Worm (Caenorhabditis elegans): ENCODE measurements around the gene F31B12.4.

The F31B12.4 gene

DNA sequence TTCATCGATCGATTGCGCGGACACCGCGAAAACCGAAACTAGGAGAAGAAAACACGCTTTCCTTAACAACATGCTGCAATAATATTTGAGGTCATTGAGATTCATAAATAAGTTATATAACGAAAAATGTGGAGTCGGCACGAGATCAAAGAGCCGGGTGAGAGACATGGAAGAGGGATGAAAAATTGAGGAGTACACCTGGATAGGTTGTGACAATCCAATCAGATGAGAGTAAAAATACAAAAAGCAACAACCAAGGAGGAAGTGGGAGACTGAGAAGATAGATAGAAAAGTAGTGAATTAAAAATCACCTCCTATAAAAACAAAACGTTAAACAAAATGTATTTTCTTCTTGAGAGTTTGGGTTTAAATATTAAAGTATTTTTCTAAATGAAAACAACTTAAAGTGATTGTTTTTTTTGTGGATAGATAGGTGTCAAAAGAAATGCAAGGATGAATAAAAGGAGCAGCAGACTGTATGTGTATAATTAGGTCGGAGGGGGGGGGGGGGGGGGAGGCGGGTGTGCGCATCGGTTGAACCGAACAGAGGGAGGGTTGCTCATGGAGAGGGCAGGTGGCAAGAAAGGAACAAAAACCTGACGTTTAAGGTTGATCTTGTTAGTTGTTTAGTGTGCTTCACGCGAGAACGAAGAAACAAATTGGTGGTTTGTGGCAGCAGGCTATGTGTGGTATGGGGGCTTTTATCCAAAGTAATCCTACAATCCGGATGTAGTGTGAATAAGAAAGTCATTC is 40.2 kb downstream of the F31B12.4 start, which contains the start of gene C05A9.2:
Gene C05A9.2, minus strand, starts transcription at position 73 of the 753 bp plus-strand sequence.
- TF ChIP-seq klf-2 (GFP tag; conservative IDR thresholded peaks at IDR 0.05) (no peak), ztf-23 (GFP tag; IDR thresholded peaks at IDR 0.05) (0 out of 2 replicates have a peak, but pooled peaks have one; percentile 18)

- TF ChIP-seq flt-1 (GFP tag; IDR thresholded peaks at IDR 0.05) (no peak), tab-1 (GFP tag; IDR thresholded peaks at IDR 0.05) (no peak), klf-2 (GFP tag; conservative IDR thresholded peaks at IDR 0.05) (no peak), ztf-23 (GFP tag; IDR thresholded peaks at IDR 0.05) (no peak), ztf-29 (GFP tag; IDR thresholded peaks at IDR 0.05) (no peak), ref-1 (GFP tag; conservative IDR thresholded peaks at IDR 0.05) (no peak), med-1 (GFP tag; optimal IDR thresholded peaks at IDR 0.05; ENCODE audit: insufficient read depth) (no peak), T22C8.4 (GFP tag; IDR thresholded peaks at IDR 0.05) (no peak), cog-1 (tag; optimal IDR thresholded peaks at IDR 0.05) (no peak)
Measured at ce11 chrX:10846898-10847297, 42.4 kb downstream of the F31B12.4 start.

DNA sequence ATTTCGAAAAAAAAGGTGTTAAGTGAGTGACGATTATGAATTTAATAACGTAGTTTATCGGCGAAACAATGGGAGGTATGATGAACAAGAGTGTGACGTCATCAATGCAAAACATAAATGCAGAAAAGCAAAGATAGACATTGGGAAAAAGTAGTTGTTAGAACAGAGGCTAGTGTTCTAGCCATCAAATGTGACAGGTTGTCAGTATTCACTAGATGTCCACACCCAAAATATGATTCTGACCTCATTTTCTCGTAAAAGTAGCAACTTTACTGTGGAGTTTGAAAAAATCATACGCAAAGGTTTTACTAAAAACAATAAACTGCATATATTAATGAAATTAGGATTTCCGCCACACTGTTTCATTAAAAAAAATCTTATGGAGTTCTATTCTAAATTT is 46.7 kb downstream of the F31B12.4 start:
- TF ChIP-seq tab-1 (GFP tag; IDR thresholded peaks at IDR 0.05): no peak
- no peak for TF ChIP-seq klf-2 (GFP tag; conservative IDR thresholded peaks at IDR 0.05)
- TF ChIP-seq cog-1 (tag; optimal IDR thresholded peaks at IDR 0.05): no peak
- no peak for TF ChIP-seq flt-1 (GFP tag; IDR thresholded peaks at IDR 0.05)
- TF ChIP-seq T22C8.4 (GFP tag; IDR thresholded peaks at IDR 0.05): no peak
- TF ChIP-seq ref-1 (GFP tag; conservative IDR thresholded peaks at IDR 0.05): no peak
- no peak for TF ChIP-seq med-1 (GFP tag; optimal IDR thresholded peaks at IDR 0.05; ENCODE audit: insufficient read depth)
- no peak for TF ChIP-seq ztf-29 (GFP tag; IDR thresholded peaks at IDR 0.05)
- no peak for TF ChIP-seq ztf-23 (GFP tag; IDR thresholded peaks at IDR 0.05)

DNA sequence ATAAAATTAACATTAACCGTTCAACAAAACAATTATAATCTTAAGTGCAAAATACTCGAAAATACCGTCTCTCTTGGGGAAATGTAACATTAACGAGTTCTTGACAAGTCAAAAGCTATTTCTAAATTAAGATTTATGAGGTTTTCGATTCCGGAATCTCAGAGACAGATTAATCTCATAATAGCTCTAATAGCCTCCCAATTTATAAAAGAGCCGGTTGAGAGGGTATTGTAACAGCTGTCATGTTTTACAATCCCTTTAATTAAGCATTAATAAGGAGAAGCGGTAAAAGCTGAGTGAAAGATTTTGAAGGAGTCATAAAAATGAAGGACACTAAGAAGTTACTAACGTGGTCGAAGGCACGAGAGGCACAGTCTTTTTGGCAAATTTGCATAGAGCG is 47.2 kb downstream of the F31B12.4 start:
- TF ChIP-seq tab-1 (GFP tag; IDR thresholded peaks at IDR 0.05) (no peak), cog-1 (tag; optimal IDR thresholded peaks at IDR 0.05) (no peak), med-1 (GFP tag; optimal IDR thresholded peaks at IDR 0.05; ENCODE audit: insufficient read depth) (no peak), klf-2 (GFP tag; conservative IDR thresholded peaks at IDR 0.05) (no peak)

DNA sequence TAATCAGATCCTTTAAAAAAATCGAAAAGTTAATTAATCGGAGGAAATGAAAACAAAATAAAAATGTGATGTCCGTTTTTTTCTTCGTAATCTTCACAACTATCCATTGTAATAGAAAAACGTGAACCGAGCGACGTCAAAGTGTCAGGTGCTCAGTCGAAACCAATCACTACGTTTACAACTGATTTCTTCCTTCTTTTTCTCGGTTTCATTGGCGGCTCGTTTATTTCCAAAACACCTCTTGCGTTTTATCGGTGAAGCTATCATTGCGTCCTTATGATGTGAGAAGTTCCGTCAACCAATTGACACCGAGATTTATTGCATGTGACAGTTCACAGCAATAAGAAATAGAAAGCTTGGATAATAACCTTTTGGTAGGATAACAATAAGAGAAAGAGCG is 48.7 kb downstream of the F31B12.4 start:
- TF ChIP-seq cog-1 (tag; optimal IDR thresholded peaks at IDR 0.05) (no peak), klf-2 (GFP tag; conservative IDR thresholded peaks at IDR 0.05) (no peak), ztf-29 (GFP tag; IDR thresholded peaks at IDR 0.05) (no peak), ref-1 (GFP tag; conservative IDR thresholded peaks at IDR 0.05) (no peak), ztf-23 (GFP tag; IDR thresholded peaks at IDR 0.05) (no peak), T22C8.4 (GFP tag; IDR thresholded peaks at IDR 0.05) (no peak), tab-1 (GFP tag; IDR thresholded peaks at IDR 0.05) (no peak), med-1 (GFP tag; optimal IDR thresholded peaks at IDR 0.05; ENCODE audit: insufficient read depth) (no peak), flt-1 (GFP tag; IDR thresholded peaks at IDR 0.05) (no peak)

Measured in whole organism, midembryonic.